Worm (Caenorhabditis elegans) whole organism, late embryonic: ENCODE measurements around the gene igcm-4.
A peak's percentile ranks its signal among the peaks of the same experiment; 100 is the strongest.

ENCODE experiments used
- C08G9.2 ChIP-seq: sonication (generic microtip); optimal IDR thresholded peaks from 2 replicates; lab custom pipeline; 2016; ENCODE audit warnings: mild to moderate bottlenecking, missing genetic modification characterization, moderate library complexity, missing compliant biosample characterization
- C38D4.7 ChIP-seq: fragments of 200-800 bp; sonication (Bioruptor generic); optimal IDR thresholded peaks from 2 replicates; lab custom pipeline; 2018; ENCODE audit warnings: mild to moderate bottlenecking, missing genetic modification characterization, moderate library complexity, missing compliant biosample characterization
- K02D7.2 ChIP-seq: sonication (generic microtip); optimal IDR thresholded peaks from 2 replicates; lab custom pipeline; 2017; ENCODE audit warnings: mild to moderate bottlenecking, missing genetic modification characterization, missing compliant biosample characterization
- K09A11.1 ChIP-seq: sonication (generic microtip); optimal IDR thresholded peaks from 2 replicates; lab custom pipeline; 2017; ENCODE audit warnings: antibody characterized with exemption, mild to moderate bottlenecking, missing genetic modification characterization, missing compliant biosample characterization; ENCODE audit not compliant: insufficient read depth
- Y22D7AL.16 ChIP-seq: sonication (generic microtip); optimal IDR thresholded peaks from 2 replicates; lab custom pipeline; 2016; ENCODE audit warnings: missing genetic modification characterization, missing compliant biosample characterization
- ceh-18 ChIP-seq: sonication (generic microtip); optimal IDR thresholded peaks from 2 replicates; lab custom pipeline; 2016; ENCODE audit warnings: missing genetic modification characterization, missing compliant biosample characterization
- ceh-19 ChIP-seq: fragments of 200-800 bp; sonication (Bioruptor generic); optimal IDR thresholded peaks from 2 replicates; lab custom pipeline; 2018; ENCODE audit warnings: mild to moderate bottlenecking, missing genetic modification characterization, missing compliant biosample characterization
- ceh-2 ChIP-seq: sonication (generic microtip); optimal IDR thresholded peaks from 2 replicates; lab custom pipeline; 2016; ENCODE audit warnings: missing genotype, missing genetic modification characterization, missing compliant biosample characterization
- ceh-31 ChIP-seq: sonication (generic microtip); optimal IDR thresholded peaks from 2 replicates; lab custom pipeline; 2016; ENCODE audit warnings: missing genetic modification characterization, missing compliant biosample characterization
- ceh-34 ChIP-seq: sonication (generic microtip); optimal IDR thresholded peaks from 2 replicates; lab custom pipeline; 2016; ENCODE audit warnings: mild to moderate bottlenecking, missing genetic modification characterization, missing compliant biosample characterization
- ceh-45 ChIP-seq: fragments of 200-800 bp; sonication (Bioruptor generic); IDR thresholded peaks from 2 replicates; pipeline ENCODE4 v1.3.6; 2022; ENCODE audit warnings: missing genetic modification reagents, missing genetic modification characterization, missing compliant biosample characterization
- ceh-6 ChIP-seq: fragments of 200-800 bp; sonication (Bioruptor generic); optimal IDR thresholded peaks from 2 replicates; lab custom pipeline; 2018; ENCODE audit warnings: mild to moderate bottlenecking, missing genetic modification characterization, missing compliant biosample characterization
- che-1 ChIP-seq: sonication (generic microtip); optimal IDR thresholded peaks from 2 replicates; lab custom pipeline; 2016; ENCODE audit warnings: mild to moderate bottlenecking, missing genetic modification characterization, missing compliant biosample characterization
- dmd-4 ChIP-seq: sonication (generic microtip); optimal IDR thresholded peaks from 2 replicates; lab custom pipeline; 2016; ENCODE audit warnings: borderline replicate concordance, missing genetic modification characterization, missing compliant biosample characterization
- dve-1 ChIP-seq: sonication (generic microtip); optimal IDR thresholded peaks from 2 replicates; lab custom pipeline; 2017; ENCODE audit warnings: antibody characterized with exemption, mild to moderate bottlenecking, missing genetic modification characterization, missing compliant biosample characterization
- elt-2 ChIP-seq: sonication (generic microtip); optimal IDR thresholded peaks from 2 replicates; lab custom pipeline; 2016; ENCODE audit warnings: missing genetic modification reagents, missing genetic modification characterization, missing compliant biosample characterization
- elt-4 ChIP-seq: sonication (generic microtip); optimal IDR thresholded peaks from 2 replicates; lab custom pipeline; 2016; ENCODE audit warnings: missing genetic modification characterization, missing compliant biosample characterization
- ets-4 ChIP-seq: sonication (generic microtip); optimal IDR thresholded peaks from 2 replicates; lab custom pipeline; 2016; ENCODE audit warnings: missing genetic modification characterization, missing compliant biosample characterization
- eyg-1 ChIP-seq: sonication (generic microtip); optimal IDR thresholded peaks from 2 replicates; lab custom pipeline; 2016; ENCODE audit warnings: missing genotype, missing genetic modification characterization, missing compliant biosample characterization
- fkh-10 ChIP-seq: fragments of 150-350 bp; optimal IDR thresholded peaks from 2 replicates; lab custom pipeline; 2014; ENCODE audit warnings: missing biosample characterization, missing genetic modification reagents, missing genetic modification characterization
- hlh-15 ChIP-seq: sonication (generic microtip); optimal IDR thresholded peaks from 2 replicates; lab custom pipeline; 2016; ENCODE audit warnings: missing genetic modification characterization, missing compliant biosample characterization
- hlh-6 ChIP-seq: sonication (generic microtip); optimal IDR thresholded peaks from 2 replicates; lab custom pipeline; 2016; ENCODE audit warnings: missing genotype, missing genetic modification characterization, missing compliant biosample characterization
- hlh-8 ChIP-seq: sonication (generic microtip); optimal IDR thresholded peaks from 2 replicates; lab custom pipeline; 2016; ENCODE audit warnings: missing genotype, missing genetic modification characterization, missing compliant biosample characterization
- lim-6 ChIP-seq: sonication (generic microtip); optimal IDR thresholded peaks from 2 replicates; lab custom pipeline; 2016; ENCODE audit warnings: missing genetic modification characterization, missing compliant biosample characterization
- lin-11 ChIP-seq: fragments of 200-800 bp; sonication (Bioruptor generic); optimal IDR thresholded peaks from 2 replicates; lab custom pipeline; 2018; ENCODE audit warnings: mild to moderate bottlenecking, missing genetic modification characterization, missing compliant biosample characterization
- madf-2 ChIP-seq: sonication (generic microtip); optimal IDR thresholded peaks from 2 replicates; lab custom pipeline; 2017; ENCODE audit warnings: missing genetic modification characterization, missing compliant biosample characterization
- mec-3 ChIP-seq: sonication (generic microtip); optimal IDR thresholded peaks from 2 replicates; lab custom pipeline; 2016; ENCODE audit warnings: borderline replicate concordance, missing genetic modification characterization, missing compliant biosample characterization
- nhr-11 ChIP-seq: fragments of 150-350 bp; optimal IDR thresholded peaks from 2 replicates; lab custom pipeline; 2014; ENCODE audit warnings: missing biosample characterization, missing genetic modification characterization
- odd-2 ChIP-seq: sonication (generic microtip); optimal IDR thresholded peaks from 2 replicates; lab custom pipeline; 2017; ENCODE audit warnings: antibody characterized with exemption, mild to moderate bottlenecking, missing genetic modification characterization, missing compliant biosample characterization
- pag-3 ChIP-seq: sonication (generic microtip); optimal IDR thresholded peaks from 2 replicates; lab custom pipeline; 2016; ENCODE audit warnings: missing compliant biosample characterization, missing genetic modification characterization, borderline replicate concordance
- pax-1 ChIP-seq: fragments of 150-350 bp; optimal IDR thresholded peaks from 2 replicates; lab custom pipeline; 2014; ENCODE audit warnings: missing biosample characterization, missing genetic modification characterization
- pha-4 ChIP-seq: fragments of 150-350 bp; optimal IDR thresholded peaks from 2 replicates; lab custom pipeline; 2018; ENCODE audit warnings: missing biosample characterization, missing genetic modification reagents, missing genetic modification characterization
- pqm-1 ChIP-seq: sonication (generic microtip); optimal IDR thresholded peaks from 2 replicates; lab custom pipeline; 2016; ENCODE audit warnings: missing genetic modification characterization, missing compliant biosample characterization
- pros-1 ChIP-seq: fragments of 150-350 bp; optimal IDR thresholded peaks from 2 replicates; lab custom pipeline; 2014; ENCODE audit warnings: missing biosample characterization, missing genetic modification reagents, missing genetic modification characterization
- rnt-1 ChIP-seq: sonication (generic microtip); optimal IDR thresholded peaks from 2 replicates; lab custom pipeline; 2016; ENCODE audit warnings: missing genetic modification characterization, missing compliant biosample characterization
- sdc-2 ChIP-seq: sonication (generic microtip); optimal IDR thresholded peaks from 2 replicates; lab custom pipeline; 2016; ENCODE audit warnings: missing genotype, missing genetic modification characterization, missing compliant biosample characterization
- sox-2 ChIP-seq: fragments of 200-800 bp; sonication (Bioruptor generic); IDR thresholded peaks from 2 replicates; pipeline ENCODE4 v1.3.6; 2022; ENCODE audit warnings: missing genetic modification reagents, missing genetic modification characterization, missing compliant biosample characterization
- sox-4 ChIP-seq: sonication (generic microtip); optimal IDR thresholded peaks from 2 replicates; lab custom pipeline; 2017; ENCODE audit warnings: mild to moderate bottlenecking, missing genetic modification characterization, inconsistent platforms, missing compliant biosample characterization
- tbx-2 ChIP-seq: sonication (generic microtip); optimal IDR thresholded peaks from 2 replicates; lab custom pipeline; 2016; ENCODE audit warnings: missing genetic modification characterization, missing compliant biosample characterization
- tbx-7 ChIP-seq: sonication (generic microtip); optimal IDR thresholded peaks from 2 replicates; lab custom pipeline; 2016; ENCODE audit warnings: missing genotype, missing genetic modification characterization, missing compliant biosample characterization
- ttx-3 ChIP-seq: sonication (generic microtip); optimal IDR thresholded peaks from 2 replicates; lab custom pipeline; 2016; ENCODE audit warnings: missing genetic modification reagents, missing genetic modification characterization, missing compliant biosample characterization
- unc-3 ChIP-seq, 2 experiments: fragments of 200-800 bp in 1 of 2; sonication (Bioruptor generic) in 1 of 2; sonication (generic microtip) in 1 of 2; conservative IDR thresholded peaks in 1 of 2; optimal IDR thresholded peaks in 1 of 2; 2 replicates each; pipeline versions ENCODE4 v1.3.6 to Lab custom; 2016 to 2022; ENCODE audit warnings: missing compliant biosample characterization in 2 of 2, missing genetic modification characterization in 2 of 2, missing genetic modification reagents in 1 of 2
- unc-42 ChIP-seq: sonication (generic microtip); optimal IDR thresholded peaks from 2 replicates; lab custom pipeline; 2016; ENCODE audit warnings: missing genotype, missing genetic modification characterization, missing compliant biosample characterization
- unc-55 ChIP-seq: sonication (generic microtip); optimal IDR thresholded peaks from 2 replicates; lab custom pipeline; 2017; ENCODE audit warnings: missing biosample characterization, missing genetic modification reagents, missing genetic modification characterization
- unc-86 ChIP-seq: sonication (generic microtip); optimal IDR thresholded peaks from 2 replicates; lab custom pipeline; 2016; ENCODE audit warnings: missing genetic modification characterization, missing compliant biosample characterization
- zip-5 ChIP-seq: sonication (generic microtip); optimal IDR thresholded peaks from 2 replicates; lab custom pipeline; 2016; ENCODE audit warnings: missing genetic modification characterization, missing compliant biosample characterization
- ztf-16 ChIP-seq: sonication (generic microtip); optimal IDR thresholded peaks from 2 replicates; lab custom pipeline; 2017; ENCODE audit warnings: missing genetic modification characterization, missing compliant biosample characterization

igcm-4 gene

DNA sequence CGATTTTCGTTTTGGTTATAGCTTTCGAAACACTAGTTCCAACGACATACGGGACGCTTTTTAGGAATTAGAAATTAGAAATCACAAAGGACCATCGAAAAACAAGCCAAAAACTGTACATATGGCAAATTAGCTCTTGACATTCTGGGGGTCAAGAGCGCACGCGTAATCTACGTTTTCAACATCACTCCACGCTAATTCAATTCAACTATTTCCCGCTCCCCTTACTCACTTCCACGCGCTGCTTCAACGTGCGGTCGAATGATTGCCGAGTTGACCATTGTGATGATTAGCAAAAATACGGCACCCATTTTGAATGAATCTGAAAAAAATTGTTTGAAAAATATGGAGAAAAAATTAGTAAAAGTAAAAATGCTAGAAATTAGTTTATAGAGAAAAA lies 557 bp downstream of the igcm-4 start:
- TF ChIP-seq unc-3 (GFP tag; conservative IDR thresholded peaks at IDR 0.05; lab: Robert Waterston, UW) = no peak
- no peak for TF ChIP-seq unc-3 (tag; optimal IDR thresholded peaks at IDR 0.05; lab: Kevin White, UChicago)
- peak; percentile 74 for TF ChIP-seq unc-42 (tag; lab: Kevin White, UChicago)

DNA sequence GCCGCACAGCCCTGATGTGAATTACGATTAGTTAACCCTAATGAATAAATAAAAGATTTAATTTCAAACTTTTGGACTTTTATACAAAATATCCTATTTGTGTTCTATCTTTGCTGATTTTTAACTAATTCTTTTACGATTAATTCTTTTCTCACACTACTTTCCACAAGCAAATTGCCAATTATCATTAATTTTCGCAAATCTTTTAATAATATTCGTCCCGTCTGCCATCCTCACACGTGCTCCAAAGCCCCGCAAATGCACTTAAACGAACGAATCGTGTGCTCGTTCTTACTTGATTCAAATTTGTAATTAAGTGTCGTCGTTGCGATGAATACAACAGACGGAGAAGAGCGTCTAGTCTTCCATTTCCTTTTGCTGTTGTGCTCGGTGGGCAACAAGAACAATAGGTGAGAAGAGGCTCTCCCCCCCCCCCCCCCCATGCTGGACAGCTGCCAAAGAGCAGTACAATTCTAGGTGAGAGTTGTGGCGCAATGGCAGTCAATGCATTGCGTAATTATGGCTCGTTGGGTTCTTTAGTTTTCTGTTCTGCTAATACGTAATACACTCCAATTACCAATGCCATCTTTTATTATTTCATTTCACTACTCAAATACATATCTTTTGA lies 1.5 kb downstream of the igcm-4 start:
- TF ChIP-seq sox-2 (peak; percentile 55), unc-42 (tag; lab: Kevin White, UChicago) (peak; percentile 96), ceh-31 (peak; percentile 45), pqm-1 (tag; lab: Kevin White, UChicago) (no peak)

DNA sequence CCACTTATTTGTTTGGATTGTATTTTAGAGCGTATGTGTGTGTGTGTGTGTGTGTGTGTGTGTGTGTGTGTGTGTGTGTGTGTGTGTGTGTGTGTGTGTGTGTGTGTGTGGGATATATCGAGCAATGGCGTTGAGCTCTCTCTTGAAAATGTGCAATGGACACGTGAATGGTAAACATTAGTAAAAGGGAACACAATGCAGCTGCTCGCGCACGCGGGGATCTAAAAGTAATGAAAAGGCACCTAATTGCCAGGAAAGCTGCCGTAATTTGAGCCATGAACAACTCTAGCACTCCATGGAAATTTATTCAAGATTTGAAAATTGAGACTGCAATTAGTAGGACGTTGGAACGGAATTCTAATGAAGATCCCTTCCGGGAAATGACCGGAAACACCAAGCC lies 2.9 kb downstream of the igcm-4 start:
- TF ChIP-seq Y22D7AL.16 (tag; lab: Kevin White, UChicago) (no peak), hlh-6 (tag; lab: Kevin White, UChicago) (no peak), ets-4 (tag; lab: Kevin White, UChicago) (no peak), rnt-1 (tag; lab: Kevin White, UChicago) (no peak), unc-55 (GFP tag; lab: Kevin White, UChicago) (no peak), ztf-16 (no peak), ceh-31 (peak; percentile 56), C38D4.7 (GFP tag; lab: Kevin White, UChicago) (no peak), eyg-1 (tag; lab: Kevin White, UChicago) (no peak), zip-5 (no peak), odd-2 (tag; lab: Kevin White, UChicago) (no peak), nhr-11 (tag; lab: Kevin White, UChicago) (no peak), ceh-18 (no peak), pax-1 (tag; lab: Kevin White, UChicago) (no peak), lim-6 (tag; lab: Kevin White, UChicago) (no peak), tbx-2 (peak; percentile 12), pha-4 (tag; lab: Kevin White, UChicago) (no peak), ceh-2 (tag; lab: Kevin White, UChicago) (peak; percentile 58), elt-4 (no peak), C08G9.2 (tag; lab: Kevin White, UChicago) (no peak), elt-2 (tag; lab: Kevin White, UChicago) (no peak), ceh-6 (GFP tag; lab: Kevin White, UChicago) (peak; percentile 30), ceh-34 (peak; percentile 83), dmd-4 (tag; lab: Kevin White, UChicago) (no peak), hlh-8 (tag; lab: Kevin White, UChicago) (no peak), madf-2 (no peak), lin-11 (no peak), K02D7.2 (tag; lab: Kevin White, UChicago) (no peak), hlh-15 (tag; lab: Kevin White, UChicago) (no peak), unc-3 (GFP tag; conservative IDR thresholded peaks at IDR 0.05; lab: Robert Waterston, UW) (no peak), unc-3 (tag; optimal IDR thresholded peaks at IDR 0.05; lab: Kevin White, UChicago) (no peak), pag-3 (tag; lab: Kevin White, UChicago) (no peak), sox-4 (tag; lab: Kevin White, UChicago) (peak; percentile 4), sdc-2 (no peak), K09A11.1 (tag; lab: Kevin White, UChicago) (no peak), fkh-10 (no peak), tbx-7 (tag; lab: Kevin White, UChicago) (no peak), che-1 (tag; lab: Kevin White, UChicago) (no peak), ceh-19 (GFP tag; lab: Kevin White, UChicago) (peak; percentile 77), pros-1 (tag; lab: Kevin White, UChicago) (no peak), dve-1 (no peak), unc-86 (tag; lab: Kevin White, UChicago) (no peak), mec-3 (tag; lab: Kevin White, UChicago) (no peak), unc-42 (tag; lab: Kevin White, UChicago) (peak; percentile 41), ceh-45 (GFP tag; lab: Robert Waterston, UW) (no peak), ttx-3 (tag; lab: Kevin White, UChicago) (no peak), pqm-1 (tag; lab: Kevin White, UChicago) (no peak)
